Fruit fly (Drosophila melanogaster): ENCODE measurements around the gene enc.

The enc gene

DNA sequence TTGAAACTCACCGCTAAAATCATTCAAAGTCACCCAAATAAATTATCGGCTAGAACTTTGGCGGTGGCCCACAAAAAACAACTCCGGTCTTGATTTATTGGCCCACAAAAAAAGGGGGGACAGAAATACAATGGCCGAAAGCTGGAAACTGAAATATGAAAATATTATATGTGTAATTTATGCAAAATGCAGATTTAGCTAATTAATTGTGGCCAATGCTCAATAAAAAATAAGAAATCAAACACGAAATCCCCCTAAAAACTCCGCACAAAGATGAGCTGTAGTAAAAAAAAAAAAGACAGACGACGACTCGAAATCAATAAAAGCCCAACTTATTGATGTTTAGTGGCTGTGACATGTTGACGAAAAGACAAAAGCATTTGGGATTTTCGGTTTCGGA lies 31.3 kb downstream of the enc start:
- TF ChIP-seq Rel (GFP tag; optimal IDR thresholded peaks at IDR 0.05) = no peak
- no peak for TF ChIP-seq Rel (tag; optimal IDR thresholded peaks at IDR 0.05)
- no peak for TF ChIP-seq Abd-B (GFP tag; optimal IDR thresholded peaks at IDR 0.05)
- TF ChIP-seq ey (GFP tag; optimal IDR thresholded peaks at IDR 0.05) = no peak
- no peak for TF ChIP-seq CG32264 (GFP tag; optimal IDR thresholded peaks at IDR 0.05)
- TF ChIP-seq N (GFP tag; optimal IDR thresholded peaks at IDR 0.05) = no peak
- TF ChIP-seq Dfd (GFP tag; optimal IDR thresholded peaks at IDR 0.05) = no peak
- no peak for TF ChIP-seq pan (optimal IDR thresholded peaks at IDR 0.05)
- no peak for TF ChIP-seq HLH106 (tag; optimal IDR thresholded peaks at IDR 0.05)
- no peak for TF ChIP-seq Myc (optimal IDR thresholded peaks at IDR 0.05)
- no peak for TF ChIP-seq Dif (GFP tag; optimal IDR thresholded peaks at IDR 0.05; ENCODE audit: partially characterized antibody)
- TF ChIP-seq foxo (GFP tag; optimal IDR thresholded peaks at IDR 0.05) = no peak
- no peak for TF ChIP-seq Sp1 (GFP tag; optimal IDR thresholded peaks at IDR 0.05)
- TF ChIP-seq woc (GFP tag; optimal IDR thresholded peaks at IDR 0.05) = no peak
- TF ChIP-seq GATAd (GFP tag; optimal IDR thresholded peaks at IDR 0.05) = no peak
- no peak for TF ChIP-seq usp (GFP tag; optimal IDR thresholded peaks at IDR 0.05)

DNA sequence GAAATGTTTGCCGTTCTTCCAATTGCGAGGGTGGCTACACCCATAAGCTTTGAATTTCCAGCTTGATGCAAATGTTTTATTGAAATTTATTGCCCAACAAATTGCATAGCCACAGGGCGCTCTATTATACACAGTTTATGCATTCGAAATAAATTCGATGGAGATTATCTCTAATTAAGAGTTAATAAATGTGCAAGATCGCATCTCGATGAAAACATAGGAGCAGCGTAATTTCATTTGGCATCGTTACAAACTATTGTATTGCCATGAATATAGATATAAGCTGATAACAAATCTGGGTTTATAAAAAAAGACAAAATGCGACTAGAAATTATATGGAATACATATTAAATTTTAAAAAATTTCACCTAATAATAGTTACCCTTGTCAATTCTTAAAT lies 32.0 kb downstream of the enc start:
- TF ChIP-seq sage (GFP tag; optimal IDR thresholded peaks at IDR 0.05) (no peak), ey (GFP tag; optimal IDR thresholded peaks at IDR 0.05) (no peak), tai (GFP tag; optimal IDR thresholded peaks at IDR 0.05) (no peak), psq (GFP tag; optimal IDR thresholded peaks at IDR 0.05) (no peak), fru (GFP tag; optimal IDR thresholded peaks at IDR 0.05) (no peak), usp (GFP tag; optimal IDR thresholded peaks at IDR 0.05) (no peak), Myc (optimal IDR thresholded peaks at IDR 0.05) (no peak), woc (GFP tag; optimal IDR thresholded peaks at IDR 0.05) (no peak), dl (GFP tag; optimal IDR thresholded peaks at IDR 0.05; ENCODE audit: insufficient read depth in 1 of 2, partially characterized antibody in 2 of 2) (no peak), CG9705 (GFP tag; optimal IDR thresholded peaks at IDR 0.05) (no peak), brk (GFP tag; optimal IDR thresholded peaks at IDR 0.05) (no peak), br (GFP tag; optimal IDR thresholded peaks at IDR 0.05) (no peak), OdsH (GFP tag; optimal IDR thresholded peaks at IDR 0.05) (no peak), Hnf4 (GFP tag; optimal IDR thresholded peaks at IDR 0.05) (no peak), rgr (GFP tag; optimal IDR thresholded peaks at IDR 0.05) (no peak)

DNA sequence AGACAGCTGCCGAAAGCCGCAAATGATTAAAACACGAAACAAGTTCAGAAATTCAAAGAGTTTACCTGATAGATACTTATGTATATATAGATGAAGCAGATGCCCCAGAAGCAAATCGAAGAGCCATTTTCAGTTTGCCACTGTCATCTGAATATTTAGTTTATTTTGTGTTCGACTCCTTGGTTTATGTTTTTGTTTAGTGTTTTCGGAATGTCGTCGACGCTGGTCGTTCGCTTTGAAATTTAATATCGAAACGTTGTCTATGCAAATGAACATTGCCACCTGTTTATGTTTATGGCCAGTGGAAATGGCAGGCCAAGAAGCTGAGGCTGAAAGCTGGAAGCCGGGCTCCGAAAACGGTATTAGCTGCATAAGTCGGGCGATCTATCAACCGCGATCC lies 32.6 kb downstream of the enc start:
- no peak for TF ChIP-seq br (GFP tag; optimal IDR thresholded peaks at IDR 0.05)
- TF ChIP-seq dsf (GFP tag; optimal IDR thresholded peaks at IDR 0.05; ENCODE audit: borderline replicate concordance) = no peak
- TF ChIP-seq usp (GFP tag; optimal IDR thresholded peaks at IDR 0.05) = no peak
- no peak for TF ChIP-seq jim (GFP tag; optimal IDR thresholded peaks at IDR 0.05)
- TF ChIP-seq Dif (GFP tag; optimal IDR thresholded peaks at IDR 0.05; ENCODE audit: partially characterized antibody) = no peak
- TF ChIP-seq h (GFP tag; optimal IDR thresholded peaks at IDR 0.05) = no peak
- TF ChIP-seq rgr (GFP tag; optimal IDR thresholded peaks at IDR 0.05) = no peak
- TF ChIP-seq psq (GFP tag; optimal IDR thresholded peaks at IDR 0.05) = no peak

DNA sequence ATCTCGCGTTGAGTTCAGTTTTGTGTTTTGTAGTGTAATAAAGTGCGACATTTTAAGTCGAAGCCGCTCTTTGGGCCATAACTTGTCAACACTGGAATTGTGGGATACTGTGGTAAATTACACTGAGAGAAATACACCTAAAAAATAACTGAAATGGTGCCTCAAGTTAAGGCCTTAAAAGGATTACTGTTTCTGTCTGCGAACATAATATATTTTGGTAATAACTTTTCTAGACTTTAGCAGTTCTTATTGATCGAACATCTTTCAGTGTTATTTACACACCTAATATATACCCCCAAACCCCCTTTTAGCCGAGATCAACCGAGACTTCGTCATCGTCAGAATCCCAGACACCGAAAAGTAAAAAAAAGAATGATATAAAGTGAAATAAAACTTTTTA lies 33.4 kb downstream of the enc start:
- no peak for TF ChIP-seq CG9705 (GFP tag; optimal IDR thresholded peaks at IDR 0.05)
- no peak for TF ChIP-seq Myc (optimal IDR thresholded peaks at IDR 0.05)
- TF ChIP-seq CrebA (GFP tag; optimal IDR thresholded peaks at IDR 0.05; ENCODE audit: borderline replicate concordance) = no peak
- no peak for TF ChIP-seq lola (GFP tag; optimal IDR thresholded peaks at IDR 0.05)
- no peak for TF ChIP-seq GATAd (GFP tag; optimal IDR thresholded peaks at IDR 0.05)
- TF ChIP-seq Vsx2 (GFP tag; optimal IDR thresholded peaks at IDR 0.05; ENCODE audit: partially characterized antibody) = no peak
- no peak for TF ChIP-seq Hr83 (GFP tag; optimal IDR thresholded peaks at IDR 0.05; ENCODE audit: poor library complexity, severe bottlenecking)
- TF ChIP-seq Hr78 (GFP tag; optimal IDR thresholded peaks at IDR 0.05) = no peak
- no peak for TF ChIP-seq dmrt93B (GFP tag; optimal IDR thresholded peaks at IDR 0.05)
- TF ChIP-seq sage (GFP tag; optimal IDR thresholded peaks at IDR 0.05) = no peak
- no peak for TF ChIP-seq N (GFP tag; optimal IDR thresholded peaks at IDR 0.05)
- TF ChIP-seq Rel (GFP tag; optimal IDR thresholded peaks at IDR 0.05) = no peak
- no peak for TF ChIP-seq Rel (tag; optimal IDR thresholded peaks at IDR 0.05)
- no peak for TF ChIP-seq Dif (GFP tag; optimal IDR thresholded peaks at IDR 0.05; ENCODE audit: partially characterized antibody)
- no peak for TF ChIP-seq jim (GFP tag; optimal IDR thresholded peaks at IDR 0.05)
- TF ChIP-seq fru (GFP tag; optimal IDR thresholded peaks at IDR 0.05) = peak; percentile 8
- no peak for TF ChIP-seq Hnf4 (GFP tag; optimal IDR thresholded peaks at IDR 0.05)
- TF ChIP-seq tai (GFP tag; optimal IDR thresholded peaks at IDR 0.05) = no peak
- TF ChIP-seq dl (GFP tag; optimal IDR thresholded peaks at IDR 0.05; ENCODE audit: insufficient read depth in 1 of 2, partially characterized antibody in 2 of 2) = no peak
- TF ChIP-seq psq (GFP tag; optimal IDR thresholded peaks at IDR 0.05) = no peak
- peak; percentile 3 for TF ChIP-seq OdsH (GFP tag; optimal IDR thresholded peaks at IDR 0.05)
- no peak for TF ChIP-seq Jra (GFP tag; optimal IDR thresholded peaks at IDR 0.05)
- no peak for TF ChIP-seq dsf (GFP tag; optimal IDR thresholded peaks at IDR 0.05; ENCODE audit: borderline replicate concordance)
- TF ChIP-seq sv (GFP tag; optimal IDR thresholded peaks at IDR 0.05) = no peak
- TF ChIP-seq br (GFP tag; optimal IDR thresholded peaks at IDR 0.05) = peak; percentile 16
- no peak for TF ChIP-seq usp (GFP tag; optimal IDR thresholded peaks at IDR 0.05)
- TF ChIP-seq Mio (GFP tag; optimal IDR thresholded peaks at IDR 0.05) = no peak
- TF ChIP-seq foxo (GFP tag; optimal IDR thresholded peaks at IDR 0.05) = peak in 1 of 2 experiments; percentile 37
- no peak for TF ChIP-seq Dfd (GFP tag; optimal IDR thresholded peaks at IDR 0.05)
- TF ChIP-seq HLH106 (tag; optimal IDR thresholded peaks at IDR 0.05) = peak; percentile 15
- TF ChIP-seq woc (GFP tag; optimal IDR thresholded peaks at IDR 0.05) = no peak
- TF ChIP-seq h (GFP tag; optimal IDR thresholded peaks at IDR 0.05) = peak; percentile 53
- no peak for TF ChIP-seq CG32264 (GFP tag; optimal IDR thresholded peaks at IDR 0.05)
- TF ChIP-seq Abd-B (GFP tag; optimal IDR thresholded peaks at IDR 0.05) = no peak
- peak; percentile 35 for TF ChIP-seq ey (GFP tag; optimal IDR thresholded peaks at IDR 0.05)
- no peak for TF ChIP-seq Sp1 (GFP tag; optimal IDR thresholded peaks at IDR 0.05)
- TF ChIP-seq rgr (GFP tag; optimal IDR thresholded peaks at IDR 0.05) = peak; percentile 13
- TF ChIP-seq brk (GFP tag; optimal IDR thresholded peaks at IDR 0.05) = no peak
- no peak for TF ChIP-seq pan (optimal IDR thresholded peaks at IDR 0.05)
